Worm (Caenorhabditis elegans) whole organism, young adult: Measurements from ENCODE around the gene R03D7.2.

Source experiments
- dox-1 ChIP-seq: fragments of 200-800 bp; sonication (Bioruptor generic); IDR thresholded peaks from 2 replicates; pipeline ENCODE4 v1.3.6; 2022; ENCODE audit warnings: missing genetic modification reagents, missing genetic modification characterization, missing compliant biosample characterization
- unc-130 ChIP-seq: sonication (generic microtip); optimal IDR thresholded peaks from 2 replicates; lab custom pipeline; 2016; ENCODE audit warnings: missing genetic modification reagents, missing genetic modification characterization, missing compliant biosample characterization

- TF ChIP-seq dox-1 (GFP tag; lab: Robert Waterston, UW): no peak
- TF ChIP-seq unc-130 (GFP tag; lab: Kevin White, UChicago): no peak
These were observed 20.1 kb upstream of the R03D7.2 start for ce11 chrII:10955114-10955513.
